Fruit fly (Drosophila melanogaster) whole organism, embryonic: ENCODE results near the gene CG32590.

Experiments
- B-H1 ChIP-seq: fragments of 200-800 bp; sonication (Bioruptor generic); IDR thresholded peaks from 3 replicates; pipeline ENCODE4 v1.3.6; 2022; ENCODE audit warnings: missing biosample characterization, missing genetic modification characterization
- CG10565 ChIP-seq: fragments of 200-800 bp; sonication (Bioruptor generic); optimal IDR thresholded peaks from 3 replicates; lab custom pipeline; 2016; ENCODE audit warnings: missing biosample characterization, mild to moderate bottlenecking, missing genetic modification characterization
- CG11504 ChIP-seq: fragments of 200-800 bp; sonication (Bioruptor generic); optimal IDR thresholded peaks from 3 replicates; lab custom pipeline; 2019; ENCODE audit warnings: missing biosample characterization, mild to moderate bottlenecking, missing genetic modification characterization, moderate library complexity
- CG13296 ChIP-seq: fragments of 200-800 bp; sonication (Bioruptor generic); optimal IDR thresholded peaks from 3 replicates; lab custom pipeline; 2018; ENCODE audit warnings: missing biosample characterization, mild to moderate bottlenecking, missing genetic modification characterization
- CG1529 ChIP-seq: fragments of 200-800 bp; sonication (Bioruptor generic); optimal IDR thresholded peaks from 3 replicates; lab custom pipeline; 2018; ENCODE audit warnings: missing biosample characterization, missing genetic modification characterization
- CG15601 ChIP-seq: fragments of 200-800 bp; sonication (Bioruptor generic); optimal IDR thresholded peaks from 3 replicates; lab custom pipeline; 2019; ENCODE audit warnings: missing biosample characterization, mild to moderate bottlenecking, missing genetic modification characterization, moderate library complexity
- CG17829 ChIP-seq: fragments of 200-800 bp; optimal IDR thresholded peaks from 2 replicates; lab custom pipeline; 2019; ENCODE audit warnings: missing biosample characterization, mild to moderate bottlenecking, missing genetic modification characterization, moderate library complexity
- CG18599 ChIP-seq: fragments of 200-800 bp; sonication (Bioruptor generic); optimal IDR thresholded peaks from 3 replicates; lab custom pipeline; 2017; ENCODE audit warnings: missing biosample characterization, missing genetic modification characterization, mild to moderate bottlenecking, moderate library complexity, missing genetic modification reagents
- CG30020 ChIP-seq: fragments of 200-800 bp; optimal IDR thresholded peaks from 2 replicates; lab custom pipeline; 2019; ENCODE audit warnings: missing biosample characterization, mild to moderate bottlenecking, missing genetic modification characterization, moderate library complexity
- CG6813 ChIP-seq: fragments of 200-800 bp; sonication (Bioruptor generic); optimal IDR thresholded peaks from 2 replicates; lab custom pipeline; 2017; ENCODE audit warnings: missing biosample characterization, missing genetic modification characterization, mild to moderate bottlenecking, moderate library complexity, missing genetic modification reagents
- CG7745 ChIP-seq: fragments of 200-800 bp; sonication (Bioruptor generic); optimal IDR thresholded peaks from 2 replicates; lab custom pipeline; 2018; ENCODE audit warnings: missing biosample characterization, mild to moderate bottlenecking, missing genetic modification characterization, moderate library complexity
- CG7839 ChIP-seq: fragments of 200-800 bp; sonication (Bioruptor generic); optimal IDR thresholded peaks from 3 replicates; lab custom pipeline; 2018; ENCODE audit warnings: missing biosample characterization, mild to moderate bottlenecking, missing genetic modification characterization, moderate library complexity
- CG9932 ChIP-seq: fragments of 200-800 bp; sonication (Bioruptor generic); IDR thresholded peaks from 2 replicates; pipeline ENCODE4 v1.3.6; 2022; ENCODE audit warnings: missing biosample characterization, missing genetic modification characterization
- D19A ChIP-seq: fragments of 200-800 bp; optimal IDR thresholded peaks from 3 replicates; lab custom pipeline; 2019; ENCODE audit warnings: missing biosample characterization, mild to moderate bottlenecking, missing genetic modification characterization, moderate library complexity
- D19B ChIP-seq: fragments of 200-800 bp; sonication (Bioruptor generic); optimal IDR thresholded peaks from 2 replicates; lab custom pipeline; 2017; ENCODE audit warnings: missing biosample characterization, mild to moderate bottlenecking, missing genetic modification characterization
- Dfd ChIP-seq, 2 experiments: fragments of >200 bp; optimal IDR thresholded peaks; 2 replicates each; lab custom pipeline; 2017; ENCODE audit warnings: missing biosample characterization in 2 of 2, missing genetic modification characterization in 2 of 2
- Drgx ChIP-seq: fragments of 200-800 bp; sonication (Bioruptor generic); IDR thresholded peaks from 2 replicates; pipeline ENCODE4 v1.3.6; 2022; ENCODE audit warnings: missing biosample characterization, missing genetic modification characterization
- E2f1 ChIP-seq: fragments of 200-800 bp; sonication (Bioruptor generic); IDR thresholded peaks from 2 replicates; pipeline ENCODE4 v1.3.6; 2022; ENCODE audit warnings: missing biosample characterization, missing genetic modification characterization
- Eip74EF ChIP-seq, 2 experiments: fragments of 200-800 bp in 1 of 2; fragments of >200 bp in 1 of 2; sonication (Bioruptor generic) in 1 of 2; optimal IDR thresholded peaks; 2 replicates each; lab custom pipeline; 2017 to 2019; ENCODE audit warnings: missing biosample characterization in 2 of 2, missing genetic modification characterization in 2 of 2, mild to moderate bottlenecking in 1 of 2, moderate library complexity in 1 of 2
- HLH54F ChIP-seq: fragments of 200-800 bp; sonication (Bioruptor generic); optimal IDR thresholded peaks from 3 replicates; lab custom pipeline; 2016; ENCODE audit warnings: missing biosample characterization, missing genetic modification characterization
- HmgZ ChIP-seq: fragments of 200-800 bp; sonication (Bioruptor generic); optimal IDR thresholded peaks from 2 replicates; lab custom pipeline; 2018; ENCODE audit warnings: missing biosample characterization, mild to moderate bottlenecking, missing genetic modification characterization
- Hmr ChIP-seq: fragments of 200-800 bp; sonication (Bioruptor generic); optimal IDR thresholded peaks from 3 replicates; lab custom pipeline; 2017; ENCODE audit warnings: mild to moderate bottlenecking, missing biosample characterization, missing genetic modification reagents, missing genetic modification characterization
- Hr3 ChIP-seq: fragments of 200-800 bp; sonication (Bioruptor generic); optimal IDR thresholded peaks from 3 replicates; lab custom pipeline; 2016; ENCODE audit warnings: missing biosample characterization, missing genetic modification characterization
- Jarid2 ChIP-seq: fragments of 200-800 bp; sonication (Bioruptor generic); optimal IDR thresholded peaks from 3 replicates; lab custom pipeline; 2017; ENCODE audit warnings: mild to moderate bottlenecking, missing biosample characterization, missing genetic modification reagents, missing genetic modification characterization
- Kr ChIP-seq: fragments of 200-800 bp; sonication (Bioruptor generic); optimal IDR thresholded peaks from 2 replicates; lab custom pipeline; 2017; ENCODE audit warnings: missing biosample characterization, mild to moderate bottlenecking, missing genetic modification characterization
- Nf-YB ChIP-seq: fragments of 200-800 bp; sonication (Bioruptor generic); optimal IDR thresholded peaks from 3 replicates; lab custom pipeline; 2019; ENCODE audit warnings: missing biosample characterization, mild to moderate bottlenecking, missing genetic modification characterization, moderate library complexity
- Trl ChIP-seq, 3 experiments: fragments of >200 bp in 2 of 3; fragments of 200-800 bp in 1 of 3; sonication (Bioruptor generic) in 1 of 3; optimal IDR thresholded peaks; 2 replicates in 1 of 3; 3 replicates in 2 of 3; lab custom pipeline; 2016 to 2017; ENCODE audit warnings: missing biosample characterization in 1 of 3, missing genetic modification characterization in 1 of 3
- Xrp1 ChIP-seq: fragments of 200-800 bp; sonication (Bioruptor generic); IDR thresholded peaks from 2 replicates; pipeline ENCODE4 v1.3.6; 2022; ENCODE audit warnings: missing biosample characterization, missing genetic modification characterization
- al ChIP-seq: fragments of 200-800 bp; sonication (Bioruptor generic); IDR thresholded peaks from 2 replicates; pipeline ENCODE4 v1.3.6; 2022; ENCODE audit warnings: missing biosample characterization, missing genetic modification characterization
- ato ChIP-seq: fragments of 200-800 bp; sonication (Bioruptor generic); IDR thresholded peaks from 2 replicates; pipeline ENCODE4 v1.3.6; 2022; ENCODE audit warnings: missing biosample characterization, missing genetic modification characterization; ENCODE audit not compliant: partially characterized antibody
- chinmo ChIP-seq: fragments of 200-800 bp; sonication (Bioruptor generic); IDR thresholded peaks from 4 replicates; pipeline ENCODE4 v1.3.6; 2022; ENCODE audit warnings: missing biosample characterization, missing genetic modification characterization; ENCODE audit not compliant: partially characterized antibody
- ci ChIP-seq: fragments of 200-800 bp; sonication (Bioruptor generic); IDR thresholded peaks from 3 replicates; pipeline ENCODE4 v1.3.6; 2022; ENCODE audit warnings: missing biosample characterization, missing genetic modification characterization
- gro ChIP-seq: fragments of 200-800 bp; sonication (Bioruptor generic); optimal IDR thresholded peaks from 2 replicates; lab custom pipeline; 2016; ENCODE audit warnings: missing biosample characterization, missing genetic modification characterization
- gt ChIP-seq: fragments of 200-800 bp; sonication (Bioruptor generic); IDR thresholded peaks from 2 replicates; pipeline ENCODE4 v1.3.6; 2022; ENCODE audit warnings: missing biosample characterization, missing genetic modification characterization
- ham ChIP-seq: fragments of 200-800 bp; sonication (Bioruptor generic); IDR thresholded peaks from 2 replicates; pipeline ENCODE4 v1.3.6; 2022; ENCODE audit warnings: missing biosample characterization, missing genetic modification characterization
- ind ChIP-seq: fragments of 200-800 bp; sonication (Bioruptor generic); optimal IDR thresholded peaks from 3 replicates; lab custom pipeline; 2016; ENCODE audit warnings: missing biosample characterization, missing genetic modification characterization
- lilli ChIP-seq: fragments of 200-800 bp; sonication (Bioruptor generic); optimal IDR thresholded peaks from 3 replicates; lab custom pipeline; 2016; ENCODE audit warnings: missing biosample characterization, missing genetic modification characterization
- maf-S ChIP-seq: fragments of 200-800 bp; sonication (Bioruptor generic); optimal IDR thresholded peaks from 2 replicates; lab custom pipeline; 2016; ENCODE audit warnings: missing biosample characterization, missing genetic modification characterization
- oc ChIP-seq: fragments of 200-800 bp; sonication (Bioruptor generic); optimal IDR thresholded peaks from 2 replicates; lab custom pipeline; 2018; ENCODE audit warnings: missing biosample characterization, mild to moderate bottlenecking, missing genetic modification characterization, moderate library complexity
- odd ChIP-seq: fragments of 200-800 bp; sonication (Bioruptor generic); optimal IDR thresholded peaks from 2 replicates; lab custom pipeline; 2017; ENCODE audit warnings: missing biosample characterization, mild to moderate bottlenecking, missing genetic modification characterization
- org-1 ChIP-seq: fragments of 200-800 bp; sonication (Bioruptor generic); optimal IDR thresholded peaks from 2 replicates; lab custom pipeline; 2017; ENCODE audit warnings: missing biosample characterization, missing genetic modification characterization
- p53 ChIP-seq: fragments of 200-800 bp; sonication (Bioruptor generic); optimal IDR thresholded peaks from 2 replicates; lab custom pipeline; 2016; ENCODE audit warnings: missing biosample characterization, missing genetic modification characterization
- pros ChIP-seq: fragments of 200-800 bp; sonication (Bioruptor generic); optimal IDR thresholded peaks from 3 replicates; lab custom pipeline; 2019; ENCODE audit warnings: missing biosample characterization, mild to moderate bottlenecking, missing genetic modification characterization, moderate library complexity
- sens-2 ChIP-seq: fragments of 200-800 bp; sonication (Bioruptor generic); IDR thresholded peaks from 2 replicates; pipeline ENCODE4 v1.3.6; 2022; ENCODE audit warnings: missing biosample characterization, missing genetic modification characterization
- sisA ChIP-seq: fragments of 200-800 bp; sonication (Bioruptor generic); IDR thresholded peaks from 2 replicates; pipeline ENCODE4 v1.3.6; 2022; ENCODE audit warnings: missing biosample characterization, missing genetic modification characterization
- slbo ChIP-seq: fragments of 200-800 bp; sonication (Bioruptor generic); IDR thresholded peaks from 2 replicates; pipeline ENCODE4 v1.3.6; 2022; ENCODE audit warnings: missing biosample characterization, missing genetic modification characterization
- tap ChIP-seq: fragments of 200-800 bp; optimal IDR thresholded peaks from 3 replicates; lab custom pipeline; 2019; ENCODE audit warnings: missing biosample characterization, mild to moderate bottlenecking, missing genetic modification characterization, moderate library complexity
- unc-4 ChIP-seq: fragments of 200-800 bp; sonication (Bioruptor generic); IDR thresholded peaks from 2 replicates; pipeline ENCODE4 v1.3.6; 2022; ENCODE audit warnings: missing biosample characterization, missing genetic modification characterization; ENCODE audit not compliant: partially characterized antibody
- zf30C ChIP-seq: fragments of 200-800 bp; sonication (Bioruptor generic); optimal IDR thresholded peaks from 3 replicates; lab custom pipeline; 2018; ENCODE audit warnings: missing biosample characterization, mild to moderate bottlenecking, missing genetic modification characterization
- zfh1 ChIP-seq: fragments of 200-800 bp; sonication (Bioruptor generic); IDR thresholded peaks from 3 replicates; pipeline ENCODE4 v1.3.6; 2022; ENCODE audit warnings: missing biosample characterization, missing genetic modification characterization

Gene CG32590

dm6 chrX:14840417-14840872 lies 1.5 kb upstream of the CG32590 start (continued):
- TF ChIP-seq CG6813 (peak; percentile 52), unc-4 (GFP tag; lab: Robert Waterston, UW) (no peak), Kr (GFP tag; lab: Kevin White, UChicago) (no peak), CG17829 (tag; lab: Kevin White, UChicago) (peak; percentile 42), oc (tag; lab: Kevin White, UChicago) (peak; percentile 1), sisA (GFP tag; lab: Robert Waterston, UW) (no peak), CG11504 (tag; lab: Kevin White, UChicago) (peak; percentile 73), chinmo (GFP tag; lab: Robert Waterston, UW) (no peak), Drgx (GFP tag; lab: Robert Waterston, UW) (peak; percentile 28; the same call in 1 of the 2 replicates), zf30C (GFP tag; lab: Kevin White, UChicago) (peak; percentile 67), ind (peak; percentile 20), gt (GFP tag; lab: Robert Waterston, UW) (no peak), Eip74EF (GFP tag; optimal IDR thresholded peaks at IDR 0.05; lab: Kevin White, UChicago) (peak in 1 of 2 experiments; percentile 30), HLH54F (GFP tag; lab: Kevin White, UChicago) (no peak), CG30020 (tag; lab: Kevin White, UChicago) (no peak), HmgZ (no peak), Hmr (GFP tag; lab: Kevin White, UChicago) (peak; percentile 35), D19A (tag; lab: Kevin White, UChicago) (peak; percentile 30), maf-S (GFP tag; lab: Kevin White, UChicago) (no peak), org-1 (GFP tag; lab: Kevin White, UChicago) (no peak), lilli (peak; percentile 16), E2f1 (GFP tag; lab: Robert Waterston, UW) (peak; percentile 60; the same call in 1 of the 2 replicates), CG7745 (tag; lab: Kevin White, UChicago) (no peak), CG18599 (GFP tag; lab: Kevin White, UChicago) (peak; percentile 41), CG1529 (GFP tag; lab: Kevin White, UChicago) (no peak), CG13296 (GFP tag; lab: Kevin White, UChicago) (peak; percentile 21), Xrp1 (peak; percentile 62; the same call in 1 of the 2 replicates), CG9932 (GFP tag; lab: Robert Waterston, UW) (peak; percentile 54), p53 (no peak), Nf-YB (GFP tag; lab: Kevin White, UChicago) (peak; percentile 3), sens-2 (GFP tag; lab: Robert Waterston, UW) (no peak), tap (tag; lab: Kevin White, UChicago) (peak; percentile 37), Hr3 (peak; percentile 22), ci (GFP tag; lab: Robert Waterston, UW) (peak; percentile 33; the same call in 1 of the 3 replicates), B-H1 (GFP tag; lab: Robert Waterston, UW) (no peak), Dfd (GFP tag; optimal IDR thresholded peaks at IDR 0.05; lab: Kevin White, UChicago) (no peak), odd (GFP tag; lab: Kevin White, UChicago) (peak; percentile 9), CG7839 (tag; lab: Kevin White, UChicago) (peak; percentile 74), zfh1 (GFP tag; lab: Robert Waterston, UW) (no peak), Trl (optimal IDR thresholded peaks at IDR 0.05; lab: Kevin White, UChicago) (no peak), Trl (GFP tag; optimal IDR thresholded peaks at IDR 0.05; lab: Kevin White, UChicago) (no peak), al (GFP tag; lab: Robert Waterston, UW) (peak; percentile 27; the same call in 1 of the 2 replicates), slbo (GFP tag; lab: Robert Waterston, UW) (peak; percentile 75), CG15601 (tag; lab: Kevin White, UChicago) (peak; percentile 7), Jarid2 (GFP tag; lab: Kevin White, UChicago) (no peak), CG10565 (no peak), ato (no peak), gro (no peak), D19B (GFP tag; lab: Kevin White, UChicago) (peak; percentile 6), pros (GFP tag; lab: Kevin White, UChicago) (no peak), ham (GFP tag; lab: Robert Waterston, UW) (no peak)
